Worm (Caenorhabditis elegans): ENCODE results near the gene pcyt-1.

Gene pcyt-1

ce11 chrX:7547696-7548095 is 24.5 kb upstream of the pcyt-1 start:
- TF ChIP-seq zag-1 (tag; optimal IDR thresholded peaks at IDR 0.05) (no peak), ceh-28 (tag; optimal IDR thresholded peaks at IDR 0.05) (no peak), elt-3 (tag; optimal IDR thresholded peaks at IDR 0.05) (no peak), jun-1 (tag; optimal IDR thresholded peaks at IDR 0.05) (no peak), lin-15B (tag; optimal IDR thresholded peaks at IDR 0.05) (no peak), fkh-2 (tag; optimal IDR thresholded peaks at IDR 0.05) (no peak), sea-2 (GFP tag; optimal IDR thresholded peaks at IDR 0.05) (no peak), unc-62 (GFP tag; optimal IDR thresholded peaks at IDR 0.05) (no peak), nhr-23 (tag; optimal IDR thresholded peaks at IDR 0.05) (no peak), ama-1 (optimal IDR thresholded peaks at IDR 0.05) (no peak), egl-27 (tag; optimal IDR thresholded peaks at IDR 0.05) (no peak), R02D3.7 (tag; optimal IDR thresholded peaks at IDR 0.05) (no peak), snpc-4 (tag; optimal IDR thresholded peaks at IDR 0.05) (no peak), ceh-16 (tag; optimal IDR thresholded peaks at IDR 0.05) (no peak), nhr-25 (tag; optimal IDR thresholded peaks at IDR 0.05) (no peak), nhr-76 (tag; optimal IDR thresholded peaks at IDR 0.05) (no peak)

- TF ChIP-seq elt-2 (tag; optimal IDR thresholded peaks at IDR 0.05) (no peak), skn-1 (tag; optimal IDR thresholded peaks at IDR 0.05) (no peak), eor-1 (tag; optimal IDR thresholded peaks at IDR 0.05) (no peak), nhr-76 (tag; optimal IDR thresholded peaks at IDR 0.05) (no peak), nhr-23 (tag; optimal IDR thresholded peaks at IDR 0.05) (no peak), mml-1 (tag; optimal IDR thresholded peaks at IDR 0.05) (no peak), nhr-28 (tag; optimal IDR thresholded peaks at IDR 0.05) (no peak), pha-4 (tag; optimal IDR thresholded peaks at IDR 0.05) (no peak), jun-1 (tag; optimal IDR thresholded peaks at IDR 0.05) (no peak), egl-27 (tag; optimal IDR thresholded peaks at IDR 0.05) (no peak), elt-1 (tag; optimal IDR thresholded peaks at IDR 0.05) (no peak), pqm-1 (tag; optimal IDR thresholded peaks at IDR 0.05) (no peak), nhr-25 (tag; optimal IDR thresholded peaks at IDR 0.05) (no peak), elt-3 (tag; optimal IDR thresholded peaks at IDR 0.05) (no peak), hmg-11 (tag; optimal IDR thresholded peaks at IDR 0.05) (no peak), fkh-2 (tag; optimal IDR thresholded peaks at IDR 0.05) (no peak), mdl-1 (tag; optimal IDR thresholded peaks at IDR 0.05) (no peak), lsy-12 (tag; optimal IDR thresholded peaks at IDR 0.05) (no peak), ZK546.5 (tag; optimal IDR thresholded peaks at IDR 0.05) (no peak)
Measured at ce11 chrX:7548158-7548557, 24.0 kb upstream of the pcyt-1 start, which contains the start of gene F46C8.1. F46C8.1 (plus strand) TSS chrX:7548458.

ce11 chrX:7550452-7550851 is 21.7 kb upstream of the pcyt-1 start:
- no peak for TF ChIP-seq unc-39 (tag; optimal IDR thresholded peaks at IDR 0.05)
- peak; percentile 42 for TF ChIP-seq nhr-43 (tag; optimal IDR thresholded peaks at IDR 0.05; ENCODE audit: poor library complexity, severe bottlenecking)
- TF ChIP-seq nhr-25 (tag; optimal IDR thresholded peaks at IDR 0.05) = peak; percentile 15
- no peak for TF ChIP-seq ceh-16 (tag; optimal IDR thresholded peaks at IDR 0.05)

- no peak for TF ChIP-seq fkh-10 (GFP tag; optimal IDR thresholded peaks at IDR 0.05)
- TF ChIP-seq nhr-25 (tag; optimal IDR thresholded peaks at IDR 0.05) = peak; percentile 18
- TF ChIP-seq nhr-43 (tag; optimal IDR thresholded peaks at IDR 0.05; ENCODE audit: poor library complexity, severe bottlenecking) = peak; percentile 18
Measured at ce11 chrX:7553331-7553730, 18.8 kb upstream of the pcyt-1 start.

ce11 chrX:7554326-7554725 is 17.8 kb upstream of the pcyt-1 start, which contains the start of gene F46C8.8:
F46C8.8 (minus strand) TSS chrX:7554426.
- TF ChIP-seq lin-15B (tag; optimal IDR thresholded peaks at IDR 0.05) (no peak), nhr-25 (tag; optimal IDR thresholded peaks at IDR 0.05) (no peak), mdl-1 (tag; optimal IDR thresholded peaks at IDR 0.05) (no peak), tbx-2 (tag; optimal IDR thresholded peaks at IDR 0.05) (no peak), fos-1 (tag; optimal IDR thresholded peaks at IDR 0.05) (no peak), skn-1 (tag; optimal IDR thresholded peaks at IDR 0.05) (no peak), zag-1 (tag; optimal IDR thresholded peaks at IDR 0.05) (no peak)

- TF ChIP-seq nhr-25 (tag; optimal IDR thresholded peaks at IDR 0.05) = no peak
- no peak for TF ChIP-seq hmg-11 (tag; optimal IDR thresholded peaks at IDR 0.05)
- TF ChIP-seq ztf-4 (tag; optimal IDR thresholded peaks at IDR 0.05) = no peak
- no peak for TF ChIP-seq lsy-12 (tag; optimal IDR thresholded peaks at IDR 0.05)
- TF ChIP-seq elt-2 (tag; optimal IDR thresholded peaks at IDR 0.05) = peak; percentile 82
- TF ChIP-seq jun-1 (tag; optimal IDR thresholded peaks at IDR 0.05) = peak; percentile 37
- TF ChIP-seq ama-1 (optimal IDR thresholded peaks at IDR 0.05) = no peak
- peak; percentile 39 for TF ChIP-seq pha-4 (tag; optimal IDR thresholded peaks at IDR 0.05)
- peak; percentile 31 for TF ChIP-seq pqm-1 (tag; optimal IDR thresholded peaks at IDR 0.05)
Measured at ce11 chrX:7558928-7559455, 13.2 kb upstream of the pcyt-1 start, which contains the start of the genes PDB1.1 and F08C6.5. PDB1.1 (minus strand) TSS chrX:7559085. F08C6.5 (plus strand) TSS chrX:7559405.
